Fruit fly (Drosophila melanogaster): ENCODE measurements around the gene Culd.

Culd gene

dm6 chr3L:8338921-8339320 lies 17.2 kb downstream of the Culd start, which contains the start of gene Pex2:
Pex2 (plus strand) TSS chr3L:8339051.
- peak; percentile 57 for TF ChIP-seq CG1620 (GFP tag; optimal IDR thresholded peaks at IDR 0.05)
- TF ChIP-seq Hr96 (GFP tag; optimal IDR thresholded peaks at IDR 0.05): no peak
- peak; percentile 43 for TF ChIP-seq toe (GFP tag; optimal IDR thresholded peaks at IDR 0.05)
- TF ChIP-seq kay (GFP tag; ENCODE audit: borderline replicate concordance): peak; percentile 76
- no peak for TF ChIP-seq ovo (GFP tag; optimal IDR thresholded peaks at IDR 0.05)
- TF ChIP-seq CG14711 (tag; optimal IDR thresholded peaks at IDR 0.05): peak; percentile 31
- peak; percentile 64 for TF ChIP-seq Mnt (GFP tag; optimal IDR thresholded peaks at IDR 0.05)
- no peak for TF ChIP-seq Clk (GFP tag; optimal IDR thresholded peaks at IDR 0.05)
- peak; percentile 99 for TF ChIP-seq cic (GFP tag; optimal IDR thresholded peaks at IDR 0.05)
- TF ChIP-seq pad (GFP tag; optimal IDR thresholded peaks at IDR 0.05): peak; percentile 15
- no peak for TF ChIP-seq CG7045 (GFP tag; optimal IDR thresholded peaks at IDR 0.05)
- TF ChIP-seq CG5204 (GFP tag; optimal IDR thresholded peaks at IDR 0.05): peak; percentile 3
- TF ChIP-seq bab1 (GFP tag; optimal IDR thresholded peaks at IDR 0.05): peak; percentile 53
- TF ChIP-seq CG7101 (tag; optimal IDR thresholded peaks at IDR 0.05): peak; percentile 48
- TF ChIP-seq Crg-1 (GFP tag; optimal IDR thresholded peaks at IDR 0.05): peak; percentile 34
- peak; percentile 51 for TF ChIP-seq CG33017 (tag; optimal IDR thresholded peaks at IDR 0.05)
- peak; percentile 18 for TF ChIP-seq CG11617 (GFP tag; optimal IDR thresholded peaks at IDR 0.05)
- no peak for TF ChIP-seq tj (GFP tag; optimal IDR thresholded peaks at IDR 0.05)
- TF ChIP-seq cnc (optimal IDR thresholded peaks at IDR 0.05): no peak
- peak; percentile 82 for TF ChIP-seq CG12768 (GFP tag; optimal IDR thresholded peaks at IDR 0.05)

DNA sequence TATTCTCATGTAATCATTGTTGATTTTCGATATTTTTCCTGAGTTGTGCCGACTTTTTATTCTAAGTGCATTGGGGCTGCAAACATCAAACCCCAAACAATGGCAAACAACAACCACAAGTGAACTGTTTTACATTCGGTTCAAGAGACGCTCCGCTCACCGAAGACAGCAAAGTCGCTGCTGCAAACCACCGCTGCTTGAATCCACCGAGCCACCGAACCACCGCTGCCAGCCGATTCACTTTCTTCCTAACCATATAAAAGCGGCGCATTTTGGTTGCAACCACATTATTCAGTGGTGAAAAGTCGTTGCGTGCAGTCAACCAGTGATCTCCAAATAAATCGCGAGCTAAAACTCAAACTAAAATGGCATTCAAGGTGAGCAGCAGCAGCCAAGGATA lies 19.7 kb downstream of the Culd start, which contains the start of gene Cpr66Cb:
Gene Cpr66Cb, plus strand, starts transcription at position 301 of the 400 bp plus-strand sequence.
- TF ChIP-seq tj (GFP tag; optimal IDR thresholded peaks at IDR 0.05): no peak
- TF ChIP-seq cnc (optimal IDR thresholded peaks at IDR 0.05): no peak
- no peak for TF ChIP-seq kay (GFP tag; ENCODE audit: borderline replicate concordance)
- no peak for TF ChIP-seq ovo (GFP tag; optimal IDR thresholded peaks at IDR 0.05)
- no peak for TF ChIP-seq CG5204 (GFP tag; optimal IDR thresholded peaks at IDR 0.05)
- TF ChIP-seq CG33017 (tag; optimal IDR thresholded peaks at IDR 0.05): no peak
- no peak for TF ChIP-seq CG11617 (GFP tag; optimal IDR thresholded peaks at IDR 0.05)
- no peak for TF ChIP-seq CG14711 (tag; optimal IDR thresholded peaks at IDR 0.05)
- no peak for TF ChIP-seq CG1620 (GFP tag; optimal IDR thresholded peaks at IDR 0.05)
- TF ChIP-seq pad (GFP tag; optimal IDR thresholded peaks at IDR 0.05): no peak

dm6 chr3L:8334338-8334737 lies 21.8 kb downstream of the Culd start:
- TF ChIP-seq Clk (GFP tag; optimal IDR thresholded peaks at IDR 0.05) (no peak), Crg-1 (GFP tag; optimal IDR thresholded peaks at IDR 0.05) (no peak), bab1 (GFP tag; optimal IDR thresholded peaks at IDR 0.05) (no peak), tj (GFP tag; optimal IDR thresholded peaks at IDR 0.05) (no peak), toe (GFP tag; optimal IDR thresholded peaks at IDR 0.05) (no peak), CG14711 (tag; optimal IDR thresholded peaks at IDR 0.05) (no peak), kay (GFP tag; ENCODE audit: borderline replicate concordance) (no peak), cnc (optimal IDR thresholded peaks at IDR 0.05) (no peak), CG33017 (tag; optimal IDR thresholded peaks at IDR 0.05) (no peak), CG7045 (GFP tag; optimal IDR thresholded peaks at IDR 0.05) (no peak), CG12768 (GFP tag; optimal IDR thresholded peaks at IDR 0.05) (no peak), pad (GFP tag; optimal IDR thresholded peaks at IDR 0.05) (no peak), ovo (GFP tag; optimal IDR thresholded peaks at IDR 0.05) (no peak)

DNA sequence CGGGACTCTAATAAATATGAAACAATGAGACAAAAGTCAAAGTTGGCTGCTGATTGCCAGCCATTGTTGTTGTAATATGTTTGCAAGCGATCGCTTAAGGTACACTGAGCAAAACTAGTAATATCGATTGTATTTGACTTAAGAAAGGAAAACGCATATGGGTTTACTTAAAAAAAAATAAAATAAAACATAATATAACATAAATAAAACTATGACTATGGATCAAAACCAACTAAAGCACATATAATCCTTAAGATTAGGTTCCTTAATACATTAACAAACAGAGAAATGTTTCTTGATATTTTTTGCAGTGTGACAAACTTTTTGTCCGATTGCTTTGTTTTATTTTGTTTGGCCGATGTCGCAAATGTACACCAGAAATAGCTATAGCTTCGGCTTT lies 22.5 kb downstream of the Culd start:
- TF ChIP-seq CG1620 (GFP tag; optimal IDR thresholded peaks at IDR 0.05): no peak
- no peak for TF ChIP-seq CG5204 (GFP tag; optimal IDR thresholded peaks at IDR 0.05)
- no peak for TF ChIP-seq kay (GFP tag; ENCODE audit: borderline replicate concordance)
- TF ChIP-seq Hr96 (GFP tag; optimal IDR thresholded peaks at IDR 0.05): no peak
- no peak for TF ChIP-seq CG7101 (tag; optimal IDR thresholded peaks at IDR 0.05)
- TF ChIP-seq Clk (GFP tag; optimal IDR thresholded peaks at IDR 0.05): no peak
- no peak for TF ChIP-seq cic (GFP tag; optimal IDR thresholded peaks at IDR 0.05)
- no peak for TF ChIP-seq cnc (optimal IDR thresholded peaks at IDR 0.05)
- TF ChIP-seq tj (GFP tag; optimal IDR thresholded peaks at IDR 0.05): no peak
- no peak for TF ChIP-seq CG7045 (GFP tag; optimal IDR thresholded peaks at IDR 0.05)
- TF ChIP-seq Crg-1 (GFP tag; optimal IDR thresholded peaks at IDR 0.05): no peak
- TF ChIP-seq ovo (GFP tag; optimal IDR thresholded peaks at IDR 0.05): no peak
- TF ChIP-seq toe (GFP tag; optimal IDR thresholded peaks at IDR 0.05): no peak
- no peak for TF ChIP-seq pad (GFP tag; optimal IDR thresholded peaks at IDR 0.05)
- no peak for TF ChIP-seq bab1 (GFP tag; optimal IDR thresholded peaks at IDR 0.05)
- TF ChIP-seq CG33017 (tag; optimal IDR thresholded peaks at IDR 0.05): no peak
- no peak for TF ChIP-seq CG14711 (tag; optimal IDR thresholded peaks at IDR 0.05)

DNA sequence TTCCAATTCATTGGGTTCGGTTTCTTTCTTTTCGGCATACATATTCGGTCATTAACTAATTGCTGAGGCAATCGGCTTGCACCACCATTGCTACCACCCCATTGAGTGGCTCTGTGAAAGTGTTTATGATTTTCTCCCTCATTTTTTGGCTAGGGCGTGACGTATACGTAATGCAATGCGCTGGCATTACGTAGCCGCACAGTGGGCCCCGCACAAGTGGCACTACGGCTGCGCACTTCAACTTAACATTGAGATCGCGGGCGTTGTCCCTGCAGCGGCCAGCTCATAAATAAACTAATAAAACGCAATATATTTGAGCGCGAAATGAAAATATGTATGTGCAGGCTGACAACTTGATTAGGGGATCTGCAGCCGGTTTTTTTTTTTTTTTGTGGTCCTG lies 24.7 kb downstream of the Culd start:
- TF ChIP-seq cic (GFP tag; optimal IDR thresholded peaks at IDR 0.05) (no peak), CG1620 (GFP tag; optimal IDR thresholded peaks at IDR 0.05) (no peak), CG12768 (GFP tag; optimal IDR thresholded peaks at IDR 0.05) (no peak), CG7101 (tag; optimal IDR thresholded peaks at IDR 0.05) (no peak), toe (GFP tag; optimal IDR thresholded peaks at IDR 0.05) (no peak), kay (GFP tag; ENCODE audit: borderline replicate concordance) (no peak), Hr96 (GFP tag; optimal IDR thresholded peaks at IDR 0.05) (no peak), CG11617 (GFP tag; optimal IDR thresholded peaks at IDR 0.05) (no peak), CG33017 (tag; optimal IDR thresholded peaks at IDR 0.05) (no peak), ovo (GFP tag; optimal IDR thresholded peaks at IDR 0.05) (no peak)

- no peak for TF ChIP-seq Crg-1 (GFP tag; optimal IDR thresholded peaks at IDR 0.05)
These were observed 27.1 kb downstream of the Culd start for dm6 chr3L:8329005-8329404.

dm6 chr3L:8328283-8328682 lies 27.8 kb downstream of the Culd start, which contains the start of gene CG34462:
CG34462 (plus strand) TSS chr3L:8328583.
- TF ChIP-seq CG14711 (tag; optimal IDR thresholded peaks at IDR 0.05) (no peak), CG1620 (GFP tag; optimal IDR thresholded peaks at IDR 0.05) (no peak), CG12768 (GFP tag; optimal IDR thresholded peaks at IDR 0.05) (no peak), Crg-1 (GFP tag; optimal IDR thresholded peaks at IDR 0.05) (no peak), pad (GFP tag; optimal IDR thresholded peaks at IDR 0.05) (no peak), Mnt (GFP tag; optimal IDR thresholded peaks at IDR 0.05) (no peak), toe (GFP tag; optimal IDR thresholded peaks at IDR 0.05) (no peak)

Data from whole organism, adult.